1 fruit fly cellular context compared by ENCODE assay signal in genomic region chr3R:24816993-24817854, dm6.
TF ChIP-seq lines count a peak whose summit lies in the region.

TSS of gene CG5808 (minus strand) at chr3R:24817007.
TSS of gene Saf-B (plus strand) at chr3R:24817464.

TF ChIP-seq in whole organism, embryonic, 481 proteins besides CTCF, POLR2A, EP300 and RAD21 (continued from another document):
- TF ChIP-seq CG10654 (GFP tag; optimal IDR thresholded peaks at IDR 0.05; lab: Kevin White, UChicago) (peak; percentile 60), Xrp1 (GFP tag; IDR thresholded peaks at IDR 0.05; lab: Robert Waterston, UW) (peak; percentile 49; the same call in 1 of the 2 replicates), CG31388 (GFP tag; optimal IDR thresholded peaks at IDR 0.05; lab: Kevin White, UChicago) (peak; percentile 29), ttk (GFP tag; IDR thresholded peaks at IDR 0.05; lab: Robert Waterston, UW) (no peak), dpn (GFP tag; optimal IDR thresholded peaks at IDR 0.05; lab: Kevin White, UChicago) (peak in 1 of 2 experiments; percentile 32), amos (GFP tag; IDR thresholded peaks at IDR 0.05; lab: Robert Waterston, UW; ENCODE audit: partially characterized antibody) (peak; percentile 76), CG42726 (GFP tag; IDR thresholded peaks at IDR 0.05; lab: Robert Waterston, UW; ENCODE audit: partially characterized antibody) (0 out of 2 replicates have a peak, but pooled peaks have one; percentile 32), run (tag; optimal IDR thresholded peaks at IDR 0.05; lab: Kevin White, UChicago) (no peak), sisA (GFP tag; IDR thresholded peaks at IDR 0.05; lab: Robert Waterston, UW) (0 out of 2 replicates have a peak, but pooled peaks have one; percentile 12), ind (GFP tag; optimal IDR thresholded peaks at IDR 0.05; lab: Kevin White, UChicago) (peak; percentile 72), fru (optimal IDR thresholded peaks at IDR 0.05; lab: Kevin White, UChicago) (no peak), chinmo (GFP tag; IDR thresholded peaks at IDR 0.05; lab: Robert Waterston, UW; ENCODE audit: partially characterized antibody) (0 out of 4 replicates have a peak, but pooled peaks have one; percentile 77), pan (optimal IDR thresholded peaks at IDR 0.05; lab: Kevin White, UChicago) (no peak), pan (GFP tag; optimal IDR thresholded peaks at IDR 0.05 in 1 of 2, IDR thresholded peaks at IDR 0.05 in 1 of 2) (peak in 1 of 2 experiments; percentile 63), CG11560 (tag; IDR thresholded peaks at IDR 0.05; lab: Robert Waterston, UW) (peak; percentile 92), NFAT (GFP tag; IDR thresholded peaks at IDR 0.05; lab: Robert Waterston, UW) (no peak), CG3847 (GFP tag; IDR thresholded peaks at IDR 0.05; lab: Robert Waterston, UW) (peak; percentile 41; the same call in 1 of the 2 replicates), CG12155 (GFP tag; optimal IDR thresholded peaks at IDR 0.05; lab: Kevin White, UChicago) (peak; percentile 44), CG33213 (GFP tag; optimal IDR thresholded peaks at IDR 0.05; lab: Kevin White, UChicago) (no peak), NC2β (GFP tag; optimal IDR thresholded peaks at IDR 0.05; lab: Kevin White, UChicago) (no peak), zen (tag; optimal IDR thresholded peaks at IDR 0.05; lab: Kevin White, UChicago) (peak; percentile 32), CG18476 (GFP tag; optimal IDR thresholded peaks at IDR 0.05; lab: Kevin White, UChicago) (peak; percentile 59), CG5245 (GFP tag; optimal IDR thresholded peaks at IDR 0.05; lab: Kevin White, UChicago) (peak; percentile 57), dati (GFP tag; IDR thresholded peaks at IDR 0.05; lab: Robert Waterston, UW) (no peak), jumu (GFP tag; optimal IDR thresholded peaks at IDR 0.05; lab: Kevin White, UChicago) (no peak), pnt (GFP tag; optimal IDR thresholded peaks at IDR 0.05; lab: Kevin White, UChicago) (no peak), prd (optimal IDR thresholded peaks at IDR 0.05; lab: Kevin White, UChicago) (no peak), prd (GFP tag; IDR thresholded peaks at IDR 0.05; lab: Robert Waterston, UW) (peak; percentile 65), CG2120 (GFP tag; optimal IDR thresholded peaks at IDR 0.05; lab: Kevin White, UChicago) (peak; percentile 22), HLH3B (GFP tag; IDR thresholded peaks at IDR 0.05; lab: Robert Waterston, UW) (peak; percentile 31; the same call in 1 of the 2 replicates), CG1602 (GFP tag; optimal IDR thresholded peaks at IDR 0.05; lab: Kevin White, UChicago) (peak; percentile 17), lab (GFP tag; optimal IDR thresholded peaks at IDR 0.05; lab: Kevin White, UChicago) (no peak), wek (GFP tag; optimal IDR thresholded peaks at IDR 0.05; lab: Kevin White, UChicago) (no peak), Lhr (GFP tag; optimal IDR thresholded peaks at IDR 0.05; lab: Kevin White, UChicago) (peak; percentile 59), caup (GFP tag; optimal IDR thresholded peaks at IDR 0.05; lab: Kevin White, UChicago; ENCODE audit: severe bottlenecking) (no peak), CG4404 (GFP tag; IDR thresholded peaks at IDR 0.05; lab: Robert Waterston, UW) (peak; percentile 48; the same call in 1 of the 2 replicates), inv (GFP tag; IDR thresholded peaks at IDR 0.05; lab: Robert Waterston, UW; ENCODE audit: partially characterized antibody) (peak; percentile 75), Gsc (GFP tag; IDR thresholded peaks at IDR 0.05; lab: Robert Waterston, UW) (no peak), YL-1 (GFP tag; optimal IDR thresholded peaks at IDR 0.05; lab: Kevin White, UChicago) (peak; percentile 49), CG8924 (tag; optimal IDR thresholded peaks at IDR 0.05; lab: Kevin White, UChicago) (peak; percentile 70), scrt (GFP tag; optimal IDR thresholded peaks at IDR 0.05; lab: Kevin White, UChicago) (no peak), MESR4 (GFP tag; optimal IDR thresholded peaks at IDR 0.05; lab: Kevin White, UChicago) (peak; percentile 98), bbx (GFP tag; IDR thresholded peaks at IDR 0.05; lab: Robert Waterston, UW; ENCODE audit: partially characterized antibody) (peak; percentile 77), ato (GFP tag; IDR thresholded peaks at IDR 0.05; lab: Robert Waterston, UW; ENCODE audit: partially characterized antibody) (peak; percentile 52), CG12769 (tag; optimal IDR thresholded peaks at IDR 0.05; lab: Kevin White, UChicago) (no peak), row (GFP tag; IDR thresholded peaks at IDR 0.05; lab: Robert Waterston, UW) (peak; percentile 83), CG12071 (GFP tag; optimal IDR thresholded peaks at IDR 0.05; lab: Kevin White, UChicago) (no peak), GATAe (GFP tag; conservative IDR thresholded peaks at IDR 0.05; lab: Robert Waterston, UW) (no peak), CG4820 (GFP tag; optimal IDR thresholded peaks at IDR 0.05; lab: Kevin White, UChicago) (peak; percentile 62), Fer3 (tag; optimal IDR thresholded peaks at IDR 0.05; lab: Kevin White, UChicago) (peak; percentile 19), gsb-n (tag; optimal IDR thresholded peaks at IDR 0.05; lab: Kevin White, UChicago) (no peak), Neu2 (GFP tag; optimal IDR thresholded peaks at IDR 0.05; lab: Kevin White, UChicago; ENCODE audit: borderline replicate concordance) (no peak), gfzf (GFP tag; optimal IDR thresholded peaks at IDR 0.05; lab: Kevin White, UChicago) (no peak), otp (GFP tag; IDR thresholded peaks at IDR 0.05; lab: Robert Waterston, UW) (no peak), nerfin-2 (GFP tag; IDR thresholded peaks at IDR 0.05; lab: Robert Waterston, UW; ENCODE audit: partially characterized antibody) (peak; percentile 86), CG13123 (GFP tag; optimal IDR thresholded peaks at IDR 0.05; lab: Kevin White, UChicago) (no peak), CG10431 (GFP tag; optimal IDR thresholded peaks at IDR 0.05; lab: Kevin White, UChicago) (no peak), odd (GFP tag; optimal IDR thresholded peaks at IDR 0.05; lab: Kevin White, UChicago) (no peak), CG6689 (GFP tag; IDR thresholded peaks at IDR 0.05; lab: Robert Waterston, UW) (peak; percentile 70), unpg (GFP tag; optimal IDR thresholded peaks at IDR 0.05; lab: Kevin White, UChicago) (no peak), CG7963 (GFP tag; IDR thresholded peaks at IDR 0.05; lab: Robert Waterston, UW; ENCODE audit: partially characterized antibody) (peak; percentile 81), btn (GFP tag; optimal IDR thresholded peaks at IDR 0.05; lab: Kevin White, UChicago) (no peak), tna (GFP tag; IDR thresholded peaks at IDR 0.05; lab: Robert Waterston, UW; ENCODE audit: partially characterized antibody) (peak; percentile 83), CG12391 (tag; optimal IDR thresholded peaks at IDR 0.05; lab: Kevin White, UChicago) (peak; percentile 69), hb (GFP tag; IDR thresholded peaks at IDR 0.05; lab: Robert Waterston, UW; ENCODE audit: partially characterized antibody) (peak; percentile 85), CG2678 (tag; optimal IDR thresholded peaks at IDR 0.05; lab: Kevin White, UChicago) (no peak), CG1233 (GFP tag; optimal IDR thresholded peaks at IDR 0.05; lab: Kevin White, UChicago) (no peak), Ets97D (GFP tag; optimal IDR thresholded peaks at IDR 0.05; lab: Kevin White, UChicago) (peak; percentile 26), CG30431 (GFP tag; optimal IDR thresholded peaks at IDR 0.05; lab: Kevin White, UChicago) (no peak), tx (GFP tag; optimal IDR thresholded peaks at IDR 0.05; lab: Kevin White, UChicago) (no peak), Doc3 (GFP tag; IDR thresholded peaks at IDR 0.05; lab: Robert Waterston, UW; ENCODE audit: partially characterized antibody) (peak; percentile 79), CG9817 (tag; optimal IDR thresholded peaks at IDR 0.05; lab: Kevin White, UChicago) (no peak), mld (GFP tag; IDR thresholded peaks at IDR 0.05; lab: Robert Waterston, UW; ENCODE audit: partially characterized antibody) (peak; percentile 50; the same call in 2 of the 3 replicates), zfh2 (GFP tag; optimal IDR thresholded peaks at IDR 0.05; lab: Kevin White, UChicago) (peak; percentile 31), az2 (GFP tag; optimal IDR thresholded peaks at IDR 0.05; lab: Kevin White, UChicago) (peak; percentile 33), CG12104 (GFP tag; optimal IDR thresholded peaks at IDR 0.05; lab: Kevin White, UChicago) (peak; percentile 74), dmrt11E (tag; optimal IDR thresholded peaks at IDR 0.05; lab: Kevin White, UChicago) (peak; percentile 29), dimm (GFP tag; IDR thresholded peaks at IDR 0.05; lab: Robert Waterston, UW) (no peak), Drgx (GFP tag; IDR thresholded peaks at IDR 0.05; lab: Robert Waterston, UW) (no peak), Ssrp (tag; optimal IDR thresholded peaks at IDR 0.05; lab: Kevin White, UChicago) (peak; percentile 41), slbo (GFP tag; IDR thresholded peaks at IDR 0.05; lab: Robert Waterston, UW) (peak; percentile 60), disco-r (GFP tag; optimal IDR thresholded peaks at IDR 0.05; lab: Kevin White, UChicago) (no peak), lola (GFP tag; optimal IDR thresholded peaks at IDR 0.05; lab: Kevin White, UChicago) (peak in 1 of 3 experiments; percentile 60), nmo (GFP tag; optimal IDR thresholded peaks at IDR 0.05; lab: Kevin White, UChicago) (peak; percentile 85), Opbp (GFP tag; IDR thresholded peaks at IDR 0.05; lab: Robert Waterston, UW; ENCODE audit: partially characterized antibody) (peak; percentile 80), Sox100B (GFP tag; optimal IDR thresholded peaks at IDR 0.05; lab: Kevin White, UChicago) (no peak), CG17912 (GFP tag; optimal IDR thresholded peaks at IDR 0.05; lab: Kevin White, UChicago) (no peak)
